Worm (Caenorhabditis elegans) whole organism, dauer: ENCODE data around the gene str-180.

ENCODE experiments used
- unc-62 ChIP-seq: sonication (generic microtip); optimal IDR thresholded peaks from 2 replicates; lab custom pipeline; 2017; ENCODE audit warnings: missing biosample characterization, missing genetic modification reagents, missing genetic modification characterization

str-180 gene

DNA sequence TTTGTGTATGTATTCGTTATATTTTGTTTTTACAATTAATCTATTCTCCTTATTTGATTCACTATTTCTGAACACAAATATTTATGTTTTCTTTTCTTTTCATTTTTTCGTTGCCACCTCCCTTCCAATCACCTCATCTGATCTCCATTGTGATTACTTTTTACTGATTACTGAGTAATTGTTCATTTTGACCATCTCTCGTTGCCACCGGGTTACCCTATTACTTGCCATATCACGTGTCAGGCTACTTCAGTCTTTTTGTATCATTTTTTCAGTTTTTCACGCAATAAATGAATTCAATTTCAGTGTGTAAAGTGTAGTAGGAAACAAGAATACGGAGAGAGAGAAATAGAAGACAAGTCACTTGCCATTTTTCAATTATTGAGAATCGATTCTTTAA, 16.6 kb downstream of the str-180 start, which contains the start of gene T10H9.8:
Gene T10H9.8 (plus strand): TSS at position 301 of the 400 bp plus-strand sequence.
- TF ChIP-seq unc-62 (GFP tag; lab: Kevin White, UChicago): no peak

DNA sequence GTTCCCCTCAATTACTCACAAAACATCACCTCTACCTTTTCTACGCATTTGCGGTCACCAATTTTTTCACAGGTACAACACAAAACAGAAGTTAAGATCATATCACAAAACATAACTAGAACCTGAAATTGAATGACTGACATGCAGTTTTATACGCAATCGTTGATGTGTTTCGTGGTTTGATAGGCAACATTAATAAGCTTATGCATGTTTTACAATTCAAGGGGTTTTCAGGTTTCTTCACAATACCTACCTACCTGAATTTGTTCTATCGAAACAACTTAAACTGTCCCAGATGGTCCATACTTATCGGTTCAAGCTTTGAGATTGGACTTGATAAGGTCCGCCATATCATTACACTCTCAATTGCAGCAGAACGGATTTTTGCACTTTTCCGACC, 18.1 kb downstream of the str-180 start:
- no peak for TF ChIP-seq unc-62 (GFP tag; lab: Kevin White, UChicago)

ce11 chrV:6649317-6649716, 19.3 kb downstream of the str-180 start, which contains the start of gene T10H9.1:
Gene T10H9.1, plus strand, starts transcription at chrV:6649617.
- TF ChIP-seq unc-62 (GFP tag; lab: Kevin White, UChicago): no peak

DNA sequence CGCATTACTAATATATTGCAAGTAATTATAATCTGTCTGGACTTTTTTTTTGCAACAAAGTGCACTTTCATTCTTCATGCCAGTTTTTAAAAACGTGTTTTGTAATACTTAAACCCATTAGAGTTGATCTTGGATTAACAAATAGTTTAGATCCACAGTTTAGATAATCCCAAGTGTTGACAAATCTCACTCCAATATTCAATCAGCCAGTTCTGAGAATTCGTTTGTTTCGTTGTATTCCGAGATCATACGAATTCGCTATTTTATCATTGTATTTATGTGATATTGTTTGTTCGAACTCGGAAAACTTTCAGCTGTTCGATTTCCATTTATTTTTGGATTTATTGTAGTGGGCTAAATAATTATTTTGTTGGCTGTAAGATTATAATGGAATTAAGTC, 22.8 kb downstream of the str-180 start:
- no peak for TF ChIP-seq unc-62 (GFP tag; lab: Kevin White, UChicago)

- TF ChIP-seq unc-62 (GFP tag; lab: Kevin White, UChicago): no peak
Observed at ce11 chrV:6632925-6633324, 35.7 kb downstream of the str-180 start, which contains the start of gene scd-2. Gene scd-2, plus strand, starts transcription at chrV:6633225.

DNA sequence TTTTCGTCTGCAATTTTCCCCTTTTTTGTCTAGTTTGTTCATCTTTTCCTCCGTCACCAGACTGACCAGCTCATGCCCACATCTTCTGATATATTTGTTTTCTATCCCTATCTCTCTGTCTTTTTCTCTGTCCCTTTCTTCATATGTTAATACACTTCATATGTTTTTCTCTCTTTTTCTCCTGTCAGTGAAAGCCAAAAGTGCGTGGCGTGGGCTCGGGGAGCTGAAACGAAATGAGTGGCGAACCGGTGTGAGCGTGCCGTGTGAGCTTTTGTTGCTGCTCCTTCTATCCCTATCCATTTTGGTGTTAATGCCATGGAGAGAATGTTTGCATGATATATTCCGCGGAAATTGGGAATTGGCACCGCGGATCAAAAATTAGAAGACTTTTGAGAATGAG, 36.8 kb downstream of the str-180 start:
- TF ChIP-seq unc-62 (GFP tag; lab: Kevin White, UChicago): no peak

- TF ChIP-seq unc-62 (GFP tag; lab: Kevin White, UChicago): no peak
Observed at ce11 chrV:6630769-6631168, 37.9 kb downstream of the str-180 start.

DNA sequence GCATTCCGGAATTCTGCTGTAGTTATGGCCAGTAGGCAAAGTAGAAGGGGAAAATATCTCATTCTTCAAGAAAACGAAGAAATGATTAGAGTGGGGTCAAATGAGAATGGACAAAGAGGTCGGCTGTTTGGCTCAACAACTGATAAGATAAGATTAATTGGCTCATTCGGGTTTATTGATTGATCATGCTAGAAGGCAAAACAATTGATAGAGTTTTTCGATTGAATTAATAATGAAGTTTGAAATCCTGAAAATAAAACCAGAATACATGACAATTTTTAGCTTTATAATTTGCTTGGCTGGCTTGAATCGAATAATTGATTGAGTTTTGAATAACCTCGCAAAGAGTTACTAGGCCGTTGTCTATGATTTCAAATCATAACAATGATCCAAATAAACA, 42.4 kb downstream of the str-180 start, which contains the start of gene ppt-1:
Gene ppt-1 (minus strand): TSS at position 101 of the 400 bp plus-strand sequence.
- no peak for TF ChIP-seq unc-62 (GFP tag; lab: Kevin White, UChicago)

- no peak for TF ChIP-seq unc-62 (GFP tag; lab: Kevin White, UChicago)
Observed at ce11 chrV:6621894-6622293, 46.7 kb downstream of the str-180 start, which contains the start of gene nhr-37. Gene nhr-37, plus strand, starts transcription at chrV:6622194.

- TF ChIP-seq unc-62 (GFP tag; lab: Kevin White, UChicago): no peak
Observed at ce11 chrV:6620809-6621208, 47.8 kb downstream of the str-180 start.
